Worm (Caenorhabditis elegans): ENCODE data around the gene mtch-1.

- no peak for TF ChIP-seq ceh-16 (tag; optimal IDR thresholded peaks at IDR 0.05)
- TF ChIP-seq nhr-76 (tag; optimal IDR thresholded peaks at IDR 0.05), result no peak
- TF ChIP-seq zag-1 (tag; optimal IDR thresholded peaks at IDR 0.05), result no peak
- no peak for TF ChIP-seq lin-39 (tag; optimal IDR thresholded peaks at IDR 0.05)
- no peak for TF ChIP-seq nfya-1 (tag; optimal IDR thresholded peaks at IDR 0.05; ENCODE audit: insufficient read depth)
- no peak for TF ChIP-seq R02D3.7 (tag; optimal IDR thresholded peaks at IDR 0.05)
Observed at ce11 chrII:7326199-7326598, 47.8 kb downstream of the mtch-1 start.
